Worm (Caenorhabditis elegans): ENCODE results near the gene T08A9.13.
A peak's percentile ranks its signal among the peaks of the same experiment; 100 is the strongest.

Gene T08A9.13

DNA sequence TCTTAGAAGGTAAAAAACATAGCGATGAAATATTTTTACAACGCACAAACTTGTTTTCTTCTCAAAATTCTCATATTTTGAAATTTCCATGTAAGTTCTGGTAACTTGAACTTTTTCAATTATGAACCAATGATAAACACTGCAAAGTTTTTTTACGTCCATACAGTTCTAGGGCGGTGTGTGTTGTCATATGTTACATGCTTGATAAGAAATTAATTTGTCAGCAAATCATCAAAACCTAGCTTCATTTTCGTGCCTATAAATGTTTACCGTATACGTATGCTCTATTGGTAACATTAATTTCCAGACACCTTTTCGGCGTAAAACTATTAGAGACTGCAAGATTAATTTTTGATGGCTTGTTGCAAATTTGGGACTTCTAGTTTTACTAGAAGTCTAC, 21.0 kb upstream of the T08A9.13 start:
- TF ChIP-seq T20F7.1 (GFP tag; optimal IDR thresholded peaks at IDR 0.05) (no peak), daf-16 (GFP tag; optimal IDR thresholded peaks at IDR 0.05) (no peak), daf-16 (tag; optimal IDR thresholded peaks at IDR 0.05) (peak; percentile 90), dve-1 (tag; optimal IDR thresholded peaks at IDR 0.05; ENCODE audit: insufficient read depth) (peak; percentile 2), nhr-25 (tag; optimal IDR thresholded peaks at IDR 0.05; ENCODE audit: borderline replicate concordance, insufficient read depth) (no peak), pqm-1 (tag; optimal IDR thresholded peaks at IDR 0.05) (peak; percentile 80), nhr-28 (tag; optimal IDR thresholded peaks at IDR 0.05) (peak; percentile 63), hlh-30 (tag; optimal IDR thresholded peaks at IDR 0.05; ENCODE audit: insufficient read depth) (peak; percentile 8)

- TF ChIP-seq unc-62 (GFP tag; optimal IDR thresholded peaks at IDR 0.05 in 1 of 2): peak in 1 of 2 experiments; percentile 28
- no peak for TF ChIP-seq unc-62 (tag; optimal IDR thresholded peaks at IDR 0.05)
- TF ChIP-seq aly-2 (tag; optimal IDR thresholded peaks at IDR 0.05): no peak
- TF ChIP-seq nhr-48 (tag; optimal IDR thresholded peaks at IDR 0.05): peak; percentile 83
- peak; percentile 70 for TF ChIP-seq nhr-77 (tag; optimal IDR thresholded peaks at IDR 0.05)
- no peak for TF ChIP-seq ceh-28 (tag; optimal IDR thresholded peaks at IDR 0.05)
- peak; percentile 77 for TF ChIP-seq lin-1 (GFP tag; IDR thresholded peaks at IDR 0.05)
- TF ChIP-seq mes-2 (tag; optimal IDR thresholded peaks at IDR 0.05; ENCODE audit: poor library complexity, severe bottlenecking): peak; percentile 26
- TF ChIP-seq nhr-28 (tag; optimal IDR thresholded peaks at IDR 0.05): peak; percentile 95
- TF ChIP-seq aha-1 (tag): peak; percentile 96
- peak in 1 of 2 experiments; percentile 50 for TF ChIP-seq mdl-1 (tag; optimal IDR thresholded peaks at IDR 0.05)
- peak; percentile 60 for TF ChIP-seq nhr-6 (tag; optimal IDR thresholded peaks at IDR 0.05)
- peak in 1 of 2 experiments; percentile 60 for TF ChIP-seq daf-16 (GFP tag; optimal IDR thresholded peaks at IDR 0.05)
- peak; percentile 87 for TF ChIP-seq daf-16 (tag; optimal IDR thresholded peaks at IDR 0.05)
- no peak for TF ChIP-seq unc-130 (GFP tag; optimal IDR thresholded peaks at IDR 0.05)
- peak; percentile 17 for TF ChIP-seq nhr-11 (tag; optimal IDR thresholded peaks at IDR 0.05)
- TF ChIP-seq php-3 (GFP tag; IDR thresholded peaks at IDR 0.05): peak; percentile 58; the same call in 1 of the 2 replicates
- peak; percentile 82 for TF ChIP-seq mxl-3 (GFP tag; optimal IDR thresholded peaks at IDR 0.05)
- TF ChIP-seq saeg-2 (GFP tag; IDR thresholded peaks at IDR 0.05): 0 out of 2 replicates have a peak, but pooled peaks have one; percentile 33
- peak; percentile 89 for TF ChIP-seq hlh-11 (tag; optimal IDR thresholded peaks at IDR 0.05)
- TF ChIP-seq mep-1 (tag; optimal IDR thresholded peaks at IDR 0.05): peak; percentile 59
- TF ChIP-seq dmd-6 (GFP tag; IDR thresholded peaks at IDR 0.05): peak; percentile 86
- TF ChIP-seq gei-8 (GFP tag; optimal IDR thresholded peaks at IDR 0.05): no peak
- TF ChIP-seq dve-1 (tag; optimal IDR thresholded peaks at IDR 0.05; ENCODE audit: insufficient read depth): peak; percentile 79
- TF ChIP-seq hlh-30 (tag; optimal IDR thresholded peaks at IDR 0.05; ENCODE audit: insufficient read depth): peak; percentile 59
- no peak for TF ChIP-seq duxl-1 (tag; optimal IDR thresholded peaks at IDR 0.05; ENCODE audit: poor library complexity)
- no peak for TF ChIP-seq zip-2 (tag; optimal IDR thresholded peaks at IDR 0.05)
- TF ChIP-seq nhr-41 (GFP tag; IDR thresholded peaks at IDR 0.05): peak; percentile 36; the same call in 1 of the 2 replicates
- peak; percentile 95 for TF ChIP-seq pqm-1 (tag; optimal IDR thresholded peaks at IDR 0.05)
- peak; percentile 53; the same call in 1 of the 2 replicates for TF ChIP-seq tra-1 (GFP tag; IDR thresholded peaks at IDR 0.05)
- peak in 1 of 2 experiments; percentile 52 for TF ChIP-seq lsy-2 (tag; optimal IDR thresholded peaks at IDR 0.05)
Observed at ce11 chrX:7340915-7341559, 18.8 kb upstream of the T08A9.13 start, which contains the start of gene C07D8.6. TSS of gene C07D8.6 (plus strand) at chrX:7341509.

ce11 chrX:7340394-7340793, 18.2 kb upstream of the T08A9.13 start:
- no peak for TF ChIP-seq ceh-28 (tag; optimal IDR thresholded peaks at IDR 0.05)
- TF ChIP-seq lir-3 (tag; optimal IDR thresholded peaks at IDR 0.05): no peak
- TF ChIP-seq hif-1 (tag; optimal IDR thresholded peaks at IDR 0.05): peak in 1 of 2 experiments; percentile 10
- no peak for TF ChIP-seq fos-1 (tag; optimal IDR thresholded peaks at IDR 0.05)
- peak in 1 of 2 experiments; percentile 3 for TF ChIP-seq unc-62 (GFP tag; optimal IDR thresholded peaks at IDR 0.05 in 1 of 2)
- no peak for TF ChIP-seq unc-62 (tag; optimal IDR thresholded peaks at IDR 0.05)
- TF ChIP-seq dpl-1 (GFP tag; optimal IDR thresholded peaks at IDR 0.05): peak; percentile 30
- no peak for TF ChIP-seq daf-16 (GFP tag; optimal IDR thresholded peaks at IDR 0.05)
- no peak for TF ChIP-seq daf-16 (tag; optimal IDR thresholded peaks at IDR 0.05)
- no peak for TF ChIP-seq vab-7 (GFP tag; IDR thresholded peaks at IDR 0.05)
- TF ChIP-seq egl-43 (GFP tag; IDR thresholded peaks at IDR 0.05): peak; percentile 46; the same call in 1 of the 2 replicates
- TF ChIP-seq unc-130 (GFP tag; optimal IDR thresholded peaks at IDR 0.05): no peak
- peak; percentile 12 for TF ChIP-seq hlh-30 (tag; optimal IDR thresholded peaks at IDR 0.05; ENCODE audit: insufficient read depth)
- TF ChIP-seq duxl-1 (tag; optimal IDR thresholded peaks at IDR 0.05; ENCODE audit: poor library complexity): peak; percentile 36
- peak; percentile 56 for TF ChIP-seq mes-2 (tag; optimal IDR thresholded peaks at IDR 0.05; ENCODE audit: poor library complexity, severe bottlenecking)
